Worm (Caenorhabditis elegans): ENCODE results near the gene ZK353.3.

DNA sequence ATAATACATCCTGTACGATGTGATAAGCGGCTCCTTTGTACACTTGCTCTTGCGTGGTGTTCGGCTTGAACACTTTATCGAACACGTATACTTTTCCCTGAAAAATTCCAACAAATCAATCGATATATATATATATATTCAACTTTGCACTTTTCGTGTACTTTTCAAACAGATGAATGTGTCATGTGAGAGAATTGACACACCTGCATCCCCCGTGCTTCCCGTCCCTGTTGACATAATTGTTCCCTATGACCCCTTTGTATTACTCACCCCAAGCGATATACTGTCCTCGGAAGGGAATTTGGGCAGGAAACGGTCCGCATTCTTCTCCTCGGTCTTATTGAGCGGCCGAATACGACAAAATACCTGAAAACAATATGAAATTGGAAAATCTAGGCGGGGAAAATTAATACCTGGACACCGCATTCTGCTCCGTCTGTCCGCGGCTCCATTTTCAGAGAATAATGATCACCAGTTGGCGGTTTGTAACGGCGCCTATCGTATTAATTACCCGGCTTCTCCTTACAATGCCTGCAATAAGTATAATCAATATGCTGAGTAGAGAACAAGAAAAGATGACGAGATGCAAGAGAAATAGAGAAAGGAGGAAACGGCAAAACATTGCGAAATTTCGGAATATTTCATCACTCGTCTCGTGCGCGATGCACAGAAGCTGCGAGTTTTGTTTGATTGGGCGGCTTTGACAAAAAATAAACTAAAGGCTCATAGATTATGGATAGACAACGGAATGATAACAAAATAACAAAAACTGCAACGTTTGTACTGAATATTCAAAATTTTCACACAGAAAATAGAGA lies 40.9 kb upstream of the ZK353.3 start, which contains the start of gene unc-116:
- TF ChIP-seq tbx-7 (tag; optimal IDR thresholded peaks at IDR 0.05) (no peak), C08G9.2 (tag; optimal IDR thresholded peaks at IDR 0.05) (no peak), rnt-1 (tag; optimal IDR thresholded peaks at IDR 0.05) (no peak), eyg-1 (tag; optimal IDR thresholded peaks at IDR 0.05) (no peak), ceh-9 (tag; optimal IDR thresholded peaks at IDR 0.05) (no peak), hlh-30 (tag; optimal IDR thresholded peaks at IDR 0.05; ENCODE audit: insufficient read depth) (peak; percentile 86), fkh-10 (GFP tag; optimal IDR thresholded peaks at IDR 0.05) (no peak), unc-55 (GFP tag; optimal IDR thresholded peaks at IDR 0.05) (peak; percentile 59), zip-5 (tag; optimal IDR thresholded peaks at IDR 0.05) (no peak), Y22D7AL.16 (tag; optimal IDR thresholded peaks at IDR 0.05) (no peak)

Measured in whole organism, late embryonic.